Worm (Caenorhabditis elegans) whole organism, L4 larva: Measurements from ENCODE around the gene cec-2.
"Not testable (repeated sequence)": the region's sequence is repeated elsewhere in the genome, so short reads cannot be mapped to it uniquely, and the experiment has no call there.

Experiments
- arid-1 ChIP-seq: fragments of 200-800 bp; sonication (Bioruptor generic); conservative IDR thresholded peaks from 2 replicates; pipeline ENCODE4 v1.3.6; 2022; ENCODE audit warnings: missing genetic modification reagents, missing genetic modification characterization, missing compliant biosample characterization
- ceh-28 ChIP-seq: fragments of 150-350 bp; optimal IDR thresholded peaks from 2 replicates; lab custom pipeline; 2014; ENCODE audit warnings: missing biosample characterization, missing genetic modification reagents, missing genetic modification characterization
- dmd-6 ChIP-seq: fragments of 200-800 bp; sonication (Bioruptor generic); IDR thresholded peaks from 2 replicates; pipeline ENCODE4 v1.3.6; 2022; ENCODE audit warnings: missing genetic modification reagents, missing genetic modification characterization, missing compliant biosample characterization
- lim-7 ChIP-seq: fragments of 200-800 bp; sonication (Bioruptor generic); IDR thresholded peaks from 2 replicates; pipeline ENCODE4 v1.3.6; 2022; ENCODE audit warnings: missing genetic modification characterization, missing compliant biosample characterization
- lin-39 ChIP-seq: fragments of 150-350 bp; optimal IDR thresholded peaks from 2 replicates; lab custom pipeline; 2014; ENCODE audit warnings: missing biosample characterization, missing genetic modification reagents, missing genetic modification characterization
- mep-1 ChIP-seq: fragments of 150-350 bp; sonication (generic microtip); optimal IDR thresholded peaks from 3 replicates; lab custom pipeline; 2014; ENCODE audit warnings: missing biosample characterization, missing genetic modification characterization
- nhr-25 ChIP-seq: sonication (generic microtip); optimal IDR thresholded peaks from 2 replicates; lab custom pipeline; 2017; ENCODE audit warnings: missing genetic modification characterization, mild to moderate bottlenecking, missing compliant biosample characterization, antibody characterized with exemption, moderate library complexity, borderline replicate concordance; ENCODE audit not compliant: insufficient read depth
- nhr-28 ChIP-seq: fragments of 150-350 bp; optimal IDR thresholded peaks from 2 replicates; lab custom pipeline; 2014; ENCODE audit warnings: missing biosample characterization, missing genetic modification characterization
- nhr-6 ChIP-seq: fragments of 150-350 bp; optimal IDR thresholded peaks from 2 replicates; lab custom pipeline; 2014; ENCODE audit warnings: missing biosample characterization, missing genetic modification characterization
- unc-130 ChIP-seq: sonication (generic microtip); optimal IDR thresholded peaks from 2 replicates; lab custom pipeline; 2016; ENCODE audit warnings: missing genetic modification reagents, missing genetic modification characterization, missing compliant biosample characterization
- unc-39 ChIP-seq: sonication (generic microtip); optimal IDR thresholded peaks from 2 replicates; lab custom pipeline; 2017; ENCODE audit warnings: missing biosample characterization, missing genetic modification characterization
- unc-62 ChIP-seq, 3 experiments: fragments of 150-350 bp in 1 of 3; sonication (generic microtip); optimal IDR thresholded peaks in 2 of 3; peaks in 1 of 3; 1 replicate in 1 of 3; 2 replicates in 2 of 3; lab custom pipeline; 2014 to 2017; ENCODE audit warnings: missing biosample characterization in 3 of 3, missing genetic modification characterization in 3 of 3, missing genetic modification reagents in 3 of 3, missing genotype in 1 of 3
- zfp-2 ChIP-seq: sonication (generic microtip); optimal IDR thresholded peaks from 2 replicates; lab custom pipeline; 2016; ENCODE audit warnings: mild to moderate bottlenecking, missing genetic modification characterization, missing compliant biosample characterization

DNA sequence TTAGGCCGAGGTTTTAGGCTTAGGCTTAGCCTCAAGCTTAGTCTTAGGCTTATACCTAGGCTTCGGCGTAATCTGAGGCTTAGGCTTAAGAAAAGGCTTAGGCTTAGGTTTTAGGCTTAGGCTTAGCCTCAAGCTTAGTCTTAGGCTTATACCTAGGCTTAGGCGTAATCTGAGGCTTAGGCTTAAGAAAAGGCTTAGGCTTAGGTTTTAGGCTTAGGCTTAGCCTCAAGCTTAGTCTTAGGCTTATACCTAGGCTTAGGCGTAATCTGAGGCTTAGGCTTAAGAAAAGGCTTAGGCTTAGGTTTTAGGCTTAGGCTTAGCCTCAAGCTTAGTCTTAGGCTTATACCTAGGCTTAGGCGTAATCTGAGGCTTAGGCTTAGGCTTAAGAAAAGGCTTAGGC lies 46.8 kb downstream of the cec-2 start:
- not testable (repeated sequence) for TF ChIP-seq arid-1 (GFP tag; lab: Robert Waterston, UW); zfp-2; nhr-28 (tag; lab: Kevin White, UChicago); lim-7 (GFP tag; lab: Robert Waterston, UW); unc-62 (GFP tag; optimal IDR thresholded peaks at IDR 0.05 in 1 of 2; lab: Kevin White, UChicago); unc-62 (tag; optimal IDR thresholded peaks at IDR 0.05; lab: Kevin White, UChicago); ceh-28 (tag; lab: Kevin White, UChicago); mep-1 (tag; lab: Kevin White, UChicago); dmd-6; lin-39 (tag; lab: Kevin White, UChicago); unc-39; nhr-6 (tag; lab: Kevin White, UChicago); unc-130 (GFP tag; lab: Kevin White, UChicago); nhr-25 (tag; lab: Kevin White, UChicago)
